Worm (Caenorhabditis elegans): ENCODE measurements around the gene C08B6.18.
A peak's percentile ranks its signal among the peaks of the same experiment; 100 is the strongest.

C08B6.18 gene

ce11 chrV:10134077-10134693 is at the start of gene C08B6.18, which contains the start of the genes wdr-20 and C08B6.8:
TSS of gene C08B6.18 (minus strand) at chrV:10134127.
TSS of gene wdr-20 (minus strand) at chrV:10134158.
TSS of gene C08B6.8 (plus strand) at chrV:10134643.
- TF ChIP-seq nhr-19 (GFP tag; conservative IDR thresholded peaks at IDR 0.05) (no peak), lsy-2 (tag; optimal IDR thresholded peaks at IDR 0.05) (peak; percentile 21 to 65), ces-1 (GFP tag; optimal IDR thresholded peaks at IDR 0.05) (no peak), grh-1 (GFP tag; IDR thresholded peaks at IDR 0.05) (no peak), hlh-17 (GFP tag; optimal IDR thresholded peaks at IDR 0.05; ENCODE audit: borderline replicate concordance) (no peak), irx-1 (tag; optimal IDR thresholded peaks at IDR 0.05) (no peak), ama-1 (optimal IDR thresholded peaks at IDR 0.05) (no peak), lin-15B (tag; optimal IDR thresholded peaks at IDR 0.05) (peak; percentile 65), nhr-84 (tag; optimal IDR thresholded peaks at IDR 0.05) (no peak), C04F5.9 (tag; optimal IDR thresholded peaks at IDR 0.05) (no peak), snu-23 (GFP tag; optimal IDR thresholded peaks at IDR 0.05) (peak; percentile 15), lin-35 (GFP tag; optimal IDR thresholded peaks at IDR 0.05) (peak; percentile 46 to 69), hpl-2 (GFP tag; optimal IDR thresholded peaks at IDR 0.05) (no peak), dpl-1 (GFP tag; optimal IDR thresholded peaks at IDR 0.05) (peak in 2 of 3 experiments; percentile 21 to 58), pax-3 (tag; optimal IDR thresholded peaks at IDR 0.05) (no peak), zip-4 (GFP tag; optimal IDR thresholded peaks at IDR 0.05) (no peak), pqm-1 (tag; optimal IDR thresholded peaks at IDR 0.05) (no peak), sptf-1 (tag; optimal IDR thresholded peaks at IDR 0.05) (no peak), aly-2 (tag; optimal IDR thresholded peaks at IDR 0.05) (no peak), mab-9 (GFP tag; IDR thresholded peaks at IDR 0.05) (no peak), unc-98 (GFP tag; IDR thresholded peaks at IDR 0.05) (no peak), efl-1 (optimal IDR thresholded peaks at IDR 0.05) (peak; percentile 28 to 30), efl-1 (GFP tag; optimal IDR thresholded peaks at IDR 0.05 in 1 of 2) (peak; percentile 42 to 87), nhr-28 (tag; optimal IDR thresholded peaks at IDR 0.05) (no peak), skn-1 (tag; optimal IDR thresholded peaks at IDR 0.05) (peak; percentile 42), ceh-82 (tag; optimal IDR thresholded peaks at IDR 0.05) (no peak), nhr-77 (tag; optimal IDR thresholded peaks at IDR 0.05) (no peak), blmp-1 (tag; optimal IDR thresholded peaks at IDR 0.05) (peak; percentile 19), snpc-4 (tag; optimal IDR thresholded peaks at IDR 0.05) (peak; percentile 61), C16A3.4 (tag; optimal IDR thresholded peaks at IDR 0.05) (peak; percentile 47), ets-5 (GFP tag; IDR thresholded peaks at IDR 0.05) (no peak), elt-2 (tag; optimal IDR thresholded peaks at IDR 0.05) (no peak), pag-3 (tag; optimal IDR thresholded peaks at IDR 0.05; ENCODE audit: borderline replicate concordance, insufficient read depth) (no peak), ceh-88 (GFP tag; IDR thresholded peaks at IDR 0.05) (no peak), mef-2 (tag; optimal IDR thresholded peaks at IDR 0.05) (no peak), elt-3 (tag; optimal IDR thresholded peaks at IDR 0.05) (peak in 1 of 6 experiments; percentile 8), nhr-20 (tag; optimal IDR thresholded peaks at IDR 0.05) (peak; percentile 4), nhr-71 (tag; optimal IDR thresholded peaks at IDR 0.05) (peak; percentile 3), sox-4 (tag; optimal IDR thresholded peaks at IDR 0.05) (no peak), lir-3 (tag; optimal IDR thresholded peaks at IDR 0.05; ENCODE audit: poor library complexity) (no peak)

- TF ChIP-seq isw-1 (GFP tag; IDR thresholded peaks at IDR 0.05) (no peak), ceh-8 (GFP tag; optimal IDR thresholded peaks at IDR 0.05) (no peak), C34B4.2 (tag; optimal IDR thresholded peaks at IDR 0.05) (no peak)
Observed at ce11 chrV:10182984-10183383, 49.1 kb upstream of the C08B6.18 start, which contains the start of gene ZK856.4. TSS of gene ZK856.4 (plus strand) at chrV:10183284.
